Fruit fly (Drosophila melanogaster) whole organism, embryonic: Measurements from ENCODE around the gene MED25.

Experiments used
- Adf1 ChIP-seq: fragments of 200-800 bp; sonication (Bioruptor generic); IDR thresholded peaks from 2 replicates; pipeline ENCODE4 v1.3.6; 2022; ENCODE audit warnings: missing biosample characterization, missing genetic modification characterization
- Bdp1 ChIP-seq: fragments of 200-800 bp; sonication (Bioruptor generic); optimal IDR thresholded peaks from 3 replicates; lab custom pipeline; 2016; ENCODE audit warnings: missing biosample characterization, missing genetic modification characterization
- CG10462 ChIP-seq: fragments of 200-800 bp; sonication (Bioruptor generic); optimal IDR thresholded peaks from 2 replicates; lab custom pipeline; 2016; ENCODE audit warnings: missing biosample characterization, missing genetic modification characterization
- CG10959 ChIP-seq: fragments of 200-800 bp; sonication (Bioruptor generic); IDR thresholded peaks from 2 replicates; pipeline ENCODE4 v1.3.6; 2022; ENCODE audit warnings: missing biosample characterization, missing genetic modification characterization
- CG11456 ChIP-seq: fragments of 200-800 bp; sonication (Bioruptor generic); IDR thresholded peaks from 3 replicates; pipeline ENCODE4 v1.3.6; 2022; ENCODE audit warnings: missing biosample characterization, missing genetic modification characterization
- CG11695 ChIP-seq: fragments of 200-800 bp; sonication (Bioruptor generic); IDR thresholded peaks from 3 replicates; pipeline ENCODE4 v1.3.6; 2022; ENCODE audit warnings: missing biosample characterization, missing genetic modification characterization
- CG12236 ChIP-seq: fragments of 200-800 bp; sonication (Bioruptor generic); optimal IDR thresholded peaks from 2 replicates; lab custom pipeline; 2016; ENCODE audit warnings: missing biosample characterization, missing genetic modification characterization
- CG15073 ChIP-seq: fragments of 200-800 bp; sonication (Bioruptor generic); optimal IDR thresholded peaks from 2 replicates; lab custom pipeline; 2016; ENCODE audit warnings: missing biosample characterization, missing genetic modification characterization
- CG1529 ChIP-seq: fragments of 200-800 bp; sonication (Bioruptor generic); optimal IDR thresholded peaks from 3 replicates; lab custom pipeline; 2018; ENCODE audit warnings: missing biosample characterization, missing genetic modification characterization
- CG16863 ChIP-seq: fragments of 200-800 bp; sonication (Bioruptor generic); optimal IDR thresholded peaks from 3 replicates; lab custom pipeline; 2016; ENCODE audit warnings: missing biosample characterization, missing genetic modification characterization
- CG17829 ChIP-seq: fragments of 200-800 bp; optimal IDR thresholded peaks from 2 replicates; lab custom pipeline; 2019; ENCODE audit warnings: missing biosample characterization, mild to moderate bottlenecking, missing genetic modification characterization, moderate library complexity
- CG18619 ChIP-seq: fragments of 200-800 bp; sonication (Bioruptor generic); optimal IDR thresholded peaks from 3 replicates; lab custom pipeline; 2017; ENCODE audit warnings: missing biosample characterization, mild to moderate bottlenecking, missing genetic modification characterization
- CG2889 ChIP-seq: fragments of 200-800 bp; sonication (Bioruptor generic); IDR thresholded peaks from 3 replicates; pipeline ENCODE4 v1.3.6; 2022; ENCODE audit warnings: missing biosample characterization, missing genetic modification characterization
- CG32772 ChIP-seq: fragments of 200-800 bp; sonication (Bioruptor generic); IDR thresholded peaks from 2 replicates; pipeline ENCODE4 v1.3.6; 2022; ENCODE audit warnings: missing biosample characterization, missing genetic modification characterization
- CG34422 ChIP-seq: fragments of 200-800 bp; sonication (Bioruptor generic); IDR thresholded peaks from 3 replicates; pipeline ENCODE4 v1.3.6; 2022; ENCODE audit warnings: missing biosample characterization, missing genetic modification characterization
- CG3838 ChIP-seq: fragments of 200-800 bp; sonication (Bioruptor generic); optimal IDR thresholded peaks from 3 replicates; lab custom pipeline; 2016; ENCODE audit warnings: missing biosample characterization, missing genetic modification characterization
- CG3847 ChIP-seq: fragments of 200-800 bp; sonication (Bioruptor generic); IDR thresholded peaks from 2 replicates; pipeline ENCODE4 v1.3.6; 2022; ENCODE audit warnings: missing biosample characterization, missing genetic modification characterization
- CG6689 ChIP-seq: fragments of 200-800 bp; sonication (Bioruptor generic); IDR thresholded peaks from 2 replicates; pipeline ENCODE4 v1.3.6; 2022; ENCODE audit warnings: missing biosample characterization, missing genetic modification characterization
- CG6813 ChIP-seq: fragments of 200-800 bp; sonication (Bioruptor generic); optimal IDR thresholded peaks from 2 replicates; lab custom pipeline; 2017; ENCODE audit warnings: missing biosample characterization, missing genetic modification characterization, mild to moderate bottlenecking, moderate library complexity, missing genetic modification reagents
- CG7357 ChIP-seq: fragments of 200-800 bp; sonication (Bioruptor generic); IDR thresholded peaks from 3 replicates; pipeline ENCODE4 v1.3.6; 2022; ENCODE audit warnings: missing biosample characterization, missing genetic modification characterization
- CG7928 ChIP-seq: fragments of 200-800 bp; sonication (Bioruptor generic); optimal IDR thresholded peaks from 2 replicates; lab custom pipeline; 2017; ENCODE audit warnings: missing biosample characterization, mild to moderate bottlenecking, missing genetic modification characterization
- CG8478 ChIP-seq: fragments of >200 bp; optimal IDR thresholded peaks from 2 replicates; lab custom pipeline; 2018
- Chrac-16 ChIP-seq: fragments of 200-800 bp; sonication (Bioruptor generic); optimal IDR thresholded peaks from 3 replicates; lab custom pipeline; 2016; ENCODE audit warnings: missing biosample characterization, missing genetic modification characterization
- Drgx ChIP-seq: fragments of 200-800 bp; sonication (Bioruptor generic); IDR thresholded peaks from 2 replicates; pipeline ENCODE4 v1.3.6; 2022; ENCODE audit warnings: missing biosample characterization, missing genetic modification characterization
- Eip74EF ChIP-seq, 2 experiments: fragments of 200-800 bp in 1 of 2; fragments of >200 bp in 1 of 2; sonication (Bioruptor generic) in 1 of 2; optimal IDR thresholded peaks; 2 replicates each; lab custom pipeline; 2017 to 2019; ENCODE audit warnings: missing biosample characterization in 2 of 2, missing genetic modification characterization in 2 of 2, mild to moderate bottlenecking in 1 of 2, moderate library complexity in 1 of 2
- Ets65A ChIP-seq: fragments of 200-800 bp; sonication (Bioruptor generic); peaks from one replicate; lab custom pipeline; 2016; ENCODE audit warnings: missing biosample characterization, missing genetic modification characterization
- HLH4C ChIP-seq: fragments of 200-800 bp; sonication (Bioruptor generic); IDR thresholded peaks from 3 replicates; pipeline ENCODE4 v1.3.6; 2022; ENCODE audit warnings: missing biosample characterization, missing genetic modification characterization; ENCODE audit not compliant: partially characterized antibody
- Med ChIP-seq: fragments of 200-800 bp; sonication (Bioruptor generic); peaks from one replicate; lab custom pipeline; 2016; ENCODE audit warnings: missing biosample characterization, missing genetic modification characterization, mild to moderate bottlenecking, inconsistent platforms, moderate library complexity
- Optix ChIP-seq: fragments of 200-800 bp; sonication (Bioruptor generic); IDR thresholded peaks from 3 replicates; pipeline ENCODE4 v1.3.6; 2022; ENCODE audit warnings: missing biosample characterization, missing genetic modification characterization
- Trl ChIP-seq, 3 experiments: fragments of >200 bp in 2 of 3; fragments of 200-800 bp in 1 of 3; sonication (Bioruptor generic) in 1 of 3; optimal IDR thresholded peaks; 2 replicates in 1 of 3; 3 replicates in 2 of 3; lab custom pipeline; 2016 to 2017; ENCODE audit warnings: missing biosample characterization in 1 of 3, missing genetic modification characterization in 1 of 3
- Xrp1 ChIP-seq: fragments of 200-800 bp; sonication (Bioruptor generic); IDR thresholded peaks from 2 replicates; pipeline ENCODE4 v1.3.6; 2022; ENCODE audit warnings: missing biosample characterization, missing genetic modification characterization
- ato ChIP-seq: fragments of 200-800 bp; sonication (Bioruptor generic); IDR thresholded peaks from 2 replicates; pipeline ENCODE4 v1.3.6; 2022; ENCODE audit warnings: missing biosample characterization, missing genetic modification characterization; ENCODE audit not compliant: partially characterized antibody
- bsh ChIP-seq, 2 experiments: fragments of 200-800 bp; sonication (Bioruptor generic); optimal IDR thresholded peaks; 2 replicates each; lab custom pipeline; 2017 to 2018; ENCODE audit warnings: mild to moderate bottlenecking in 2 of 2, missing biosample characterization in 2 of 2, missing genetic modification characterization in 2 of 2, moderate library complexity in 1 of 2
- btn ChIP-seq: fragments of 200-800 bp; sonication (Bioruptor generic); optimal IDR thresholded peaks from 2 replicates; lab custom pipeline; 2016; ENCODE audit warnings: missing biosample characterization, missing genetic modification characterization
- dmrt11E ChIP-seq: fragments of 200-800 bp; sonication (Bioruptor generic); optimal IDR thresholded peaks from 3 replicates; lab custom pipeline; 2018; ENCODE audit warnings: missing biosample characterization, mild to moderate bottlenecking, missing genetic modification characterization, moderate library complexity
- ewg ChIP-seq: fragments of 200-800 bp; sonication (Bioruptor generic); optimal IDR thresholded peaks from 3 replicates; lab custom pipeline; 2017; ENCODE audit warnings: mild to moderate bottlenecking, missing biosample characterization, missing genetic modification reagents, missing genetic modification characterization
- hb ChIP-seq: fragments of 200-800 bp; sonication (Bioruptor generic); IDR thresholded peaks from 3 replicates; pipeline ENCODE4 v1.3.6; 2022; ENCODE audit warnings: missing biosample characterization, missing genetic modification characterization; ENCODE audit not compliant: partially characterized antibody
- ind ChIP-seq: fragments of 200-800 bp; sonication (Bioruptor generic); optimal IDR thresholded peaks from 3 replicates; lab custom pipeline; 2016; ENCODE audit warnings: missing biosample characterization, missing genetic modification characterization
- kni ChIP-seq: fragments of 200-800 bp; sonication (Bioruptor generic); optimal IDR thresholded peaks from 3 replicates; lab custom pipeline; 2017; ENCODE audit warnings: mild to moderate bottlenecking, missing biosample characterization, missing genetic modification reagents, missing genetic modification characterization
- onecut ChIP-seq: fragments of 200-800 bp; sonication (Bioruptor generic); IDR thresholded peaks from 2 replicates; pipeline ENCODE4 v1.3.6; 2022; ENCODE audit warnings: missing biosample characterization, missing genetic modification characterization
- sd ChIP-seq: fragments of 200-800 bp; sonication (Bioruptor generic); optimal IDR thresholded peaks from 3 replicates; lab custom pipeline; 2018; ENCODE audit warnings: missing biosample characterization, mild to moderate bottlenecking, missing genetic modification characterization, moderate library complexity
- sens ChIP-seq: fragments of 200-800 bp; sonication (Bioruptor generic); peaks from one replicate; lab custom pipeline; 2016; ENCODE audit warnings: missing biosample characterization, missing genetic modification characterization
- sisA ChIP-seq: fragments of 200-800 bp; sonication (Bioruptor generic); IDR thresholded peaks from 2 replicates; pipeline ENCODE4 v1.3.6; 2022; ENCODE audit warnings: missing biosample characterization, missing genetic modification characterization
- wdn ChIP-seq: fragments of 200-800 bp; sonication (Bioruptor generic); IDR thresholded peaks from 2 replicates; pipeline ENCODE4 v1.3.6; 2022; ENCODE audit warnings: missing biosample characterization, missing genetic modification characterization
- wor ChIP-seq: fragments of 200-800 bp; sonication (Bioruptor generic); IDR thresholded peaks from 2 replicates; pipeline ENCODE4 v1.3.6; 2022; ENCODE audit warnings: missing biosample characterization, missing genetic modification characterization

The MED25 gene

DNA sequence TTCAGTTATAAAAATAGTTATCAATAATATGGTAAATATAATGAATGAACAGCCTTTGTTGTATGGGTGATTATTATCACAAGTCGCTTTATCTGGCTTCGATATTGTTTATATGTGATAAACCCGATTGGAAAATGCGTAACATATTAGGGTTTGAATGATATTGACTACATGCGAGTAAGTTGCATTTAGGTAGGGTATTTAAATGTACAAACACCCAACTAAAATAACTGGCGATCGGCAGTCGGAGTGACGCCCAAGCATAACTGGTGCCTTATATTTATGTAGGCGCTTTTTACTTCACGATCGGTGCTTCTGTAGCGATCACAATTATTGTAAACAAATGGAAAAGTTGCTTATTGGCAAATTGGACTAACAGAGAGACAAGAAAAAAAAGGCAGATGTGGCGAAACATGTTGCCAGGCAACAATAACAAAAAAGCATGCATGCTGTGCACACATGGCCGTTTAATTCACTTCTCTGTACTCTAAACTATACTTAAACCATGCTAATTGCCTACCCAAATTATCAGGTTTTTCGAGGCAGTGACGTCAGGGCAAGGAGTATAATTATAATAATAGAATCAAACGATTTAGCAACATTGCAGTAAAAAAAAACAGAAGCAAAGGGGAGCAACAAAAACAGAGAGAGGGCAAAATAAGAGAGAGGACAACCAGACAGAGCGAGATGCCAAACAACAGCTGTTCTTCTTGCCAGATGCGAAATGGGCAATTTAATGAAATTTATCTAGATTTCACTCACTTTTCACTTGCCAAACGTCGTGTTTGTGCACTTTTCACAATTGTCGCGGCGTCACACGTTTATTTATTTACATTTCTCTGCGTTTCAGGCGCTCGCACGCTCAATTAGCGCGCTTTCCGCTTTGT is 1.1 kb upstream of the MED25 start (continued):
- TF ChIP-seq CG3847 (GFP tag; lab: Robert Waterston, UW) (no peak), Optix (GFP tag; lab: Robert Waterston, UW) (no peak), onecut (no peak), CG11695 (no peak), Trl (optimal IDR thresholded peaks at IDR 0.05; lab: Kevin White, UChicago) (peak; percentile 70 to 85), Trl (GFP tag; optimal IDR thresholded peaks at IDR 0.05; lab: Kevin White, UChicago) (no peak), CG3838 (GFP tag; lab: Kevin White, UChicago) (no peak), CG1529 (GFP tag; lab: Kevin White, UChicago) (no peak), sens (GFP tag; lab: Kevin White, UChicago) (no peak), CG10959 (no peak), CG6689 (GFP tag; lab: Robert Waterston, UW) (no peak), Med (GFP tag; lab: Kevin White, UChicago) (peak; percentile 17), wor (GFP tag; lab: Robert Waterston, UW) (no peak)

- TF ChIP-seq btn (GFP tag; lab: Kevin White, UChicago) (no peak), CG15073 (GFP tag; lab: Kevin White, UChicago) (no peak), CG11456 (0 out of 3 replicates have a peak, but pooled peaks have one; percentile 15), CG8478 (lab: Kevin White, UChicago) (peak; percentile 50), ewg (GFP tag; lab: Kevin White, UChicago) (no peak)
These were observed 2.2 kb downstream of the MED25 start for dm6 chr3R:20010942-20011341.

- TF ChIP-seq CG17829 (tag; lab: Kevin White, UChicago) (no peak), CG10462 (GFP tag; lab: Kevin White, UChicago) (no peak), Drgx (GFP tag; lab: Robert Waterston, UW) (no peak), sisA (GFP tag; lab: Robert Waterston, UW) (no peak), Xrp1 (no peak), ato (no peak), CG12236 (GFP tag; lab: Kevin White, UChicago) (no peak), dmrt11E (peak; percentile 17), bsh (GFP tag; optimal IDR thresholded peaks at IDR 0.05; lab: Kevin White, UChicago) (peak in 1 of 2 experiments; percentile 17), sens (GFP tag; lab: Kevin White, UChicago) (peak; percentile 13), Ets65A (GFP tag; lab: Kevin White, UChicago) (peak; percentile 90)
These were observed 3.9 kb downstream of the MED25 start for dm6 chr3R:20012688-20013087.

dm6 chr3R:20013404-20013922 is 4.7 kb downstream of the MED25 start, which contains the start of the genes CG17190 and CG4836:
Gene CG17190 (minus strand): TSS chr3R:20013504.
Gene CG4836 (plus strand): TSS chr3R:20013872.
- TF ChIP-seq Bdp1 (GFP tag; lab: Kevin White, UChicago) = no peak
- no peak for TF ChIP-seq CG7928 (GFP tag; lab: Kevin White, UChicago)
- TF ChIP-seq CG2889 (GFP tag; lab: Robert Waterston, UW) = no peak
- TF ChIP-seq CG7357 (GFP tag; lab: Robert Waterston, UW) = no peak
- TF ChIP-seq kni (GFP tag; lab: Kevin White, UChicago) = no peak
- no peak for TF ChIP-seq sd (tag; lab: Kevin White, UChicago)
- no peak for TF ChIP-seq HLH4C
- TF ChIP-seq CG32772 (GFP tag; lab: Robert Waterston, UW) = no peak
- TF ChIP-seq hb (GFP tag; lab: Robert Waterston, UW) = no peak
- no peak for TF ChIP-seq Chrac-16 (GFP tag; lab: Kevin White, UChicago)
- TF ChIP-seq CG34422 (GFP tag; lab: Robert Waterston, UW) = no peak
- no peak for TF ChIP-seq ind (GFP tag; lab: Kevin White, UChicago)
- TF ChIP-seq CG16863 (GFP tag; lab: Kevin White, UChicago) = no peak
- TF ChIP-seq CG6813 (GFP tag; lab: Kevin White, UChicago) = no peak
- no peak for TF ChIP-seq CG18619 (GFP tag; lab: Kevin White, UChicago)
- TF ChIP-seq wdn (GFP tag; lab: Robert Waterston, UW) = no peak
- no peak for TF ChIP-seq Adf1 (GFP tag; lab: Robert Waterston, UW)
- no peak for TF ChIP-seq Eip74EF (GFP tag; optimal IDR thresholded peaks at IDR 0.05; lab: Kevin White, UChicago)
